Worm (Caenorhabditis elegans) whole organism, late embryonic: ENCODE measurements around the gene F08D12.3.
A peak's percentile ranks its signal among the peaks of the same experiment; 100 is the strongest.

Experiments used
- K09A11.1 ChIP-seq: sonication (generic microtip); optimal IDR thresholded peaks from 2 replicates; lab custom pipeline; 2017; ENCODE audit warnings: antibody characterized with exemption, mild to moderate bottlenecking, missing genetic modification characterization, missing compliant biosample characterization; ENCODE audit not compliant: insufficient read depth
- ahr-1 ChIP-seq: sonication (generic microtip); optimal IDR thresholded peaks from 2 replicates; lab custom pipeline; 2016; ENCODE audit warnings: missing genetic modification characterization, missing compliant biosample characterization
- ama-1 ChIP-seq: fragments of 150-350 bp; optimal IDR thresholded peaks from 2 replicates; lab custom pipeline; 2014
- ceh-22 ChIP-seq: sonication (generic microtip); optimal IDR thresholded peaks from 2 replicates; lab custom pipeline; 2017; ENCODE audit warnings: missing biosample characterization, missing genetic modification characterization
- ceh-31 ChIP-seq: sonication (generic microtip); optimal IDR thresholded peaks from 2 replicates; lab custom pipeline; 2016; ENCODE audit warnings: missing genetic modification characterization, missing compliant biosample characterization
- ceh-45 ChIP-seq: fragments of 200-800 bp; sonication (Bioruptor generic); IDR thresholded peaks from 2 replicates; pipeline ENCODE4 v1.3.6; 2022; ENCODE audit warnings: missing genetic modification reagents, missing genetic modification characterization, missing compliant biosample characterization
- ceh-48 ChIP-seq: sonication (generic microtip); optimal IDR thresholded peaks from 2 replicates; lab custom pipeline; 2016; ENCODE audit warnings: missing genetic modification characterization, inconsistent platforms, missing compliant biosample characterization
- ceh-9 ChIP-seq: sonication (generic microtip); optimal IDR thresholded peaks from 2 replicates; lab custom pipeline; 2016; ENCODE audit warnings: mild to moderate bottlenecking, missing genetic modification characterization, inconsistent platforms, missing compliant biosample characterization
- dmd-4 ChIP-seq: sonication (generic microtip); optimal IDR thresholded peaks from 2 replicates; lab custom pipeline; 2016; ENCODE audit warnings: borderline replicate concordance, missing genetic modification characterization, missing compliant biosample characterization
- elt-2 ChIP-seq: sonication (generic microtip); optimal IDR thresholded peaks from 2 replicates; lab custom pipeline; 2016; ENCODE audit warnings: missing genetic modification reagents, missing genetic modification characterization, missing compliant biosample characterization
- ets-4 ChIP-seq: sonication (generic microtip); optimal IDR thresholded peaks from 2 replicates; lab custom pipeline; 2016; ENCODE audit warnings: missing genetic modification characterization, missing compliant biosample characterization
- eyg-1 ChIP-seq: sonication (generic microtip); optimal IDR thresholded peaks from 2 replicates; lab custom pipeline; 2016; ENCODE audit warnings: missing genotype, missing genetic modification characterization, missing compliant biosample characterization
- fkh-10 ChIP-seq: fragments of 150-350 bp; optimal IDR thresholded peaks from 2 replicates; lab custom pipeline; 2014; ENCODE audit warnings: missing biosample characterization, missing genetic modification reagents, missing genetic modification characterization
- hlh-13 ChIP-seq: fragments of 200-800 bp; sonication (Bioruptor generic); optimal IDR thresholded peaks from 2 replicates; lab custom pipeline; 2018; ENCODE audit warnings: mild to moderate bottlenecking, missing genetic modification characterization, missing compliant biosample characterization
- hlh-15 ChIP-seq: sonication (generic microtip); optimal IDR thresholded peaks from 2 replicates; lab custom pipeline; 2016; ENCODE audit warnings: missing genetic modification characterization, missing compliant biosample characterization
- hlh-30 ChIP-seq: sonication (generic microtip); optimal IDR thresholded peaks from 2 replicates; lab custom pipeline; 2017; ENCODE audit warnings: antibody characterized with exemption, missing genetic modification characterization, missing compliant biosample characterization; ENCODE audit not compliant: insufficient read depth
- hlh-6 ChIP-seq: sonication (generic microtip); optimal IDR thresholded peaks from 2 replicates; lab custom pipeline; 2016; ENCODE audit warnings: missing genotype, missing genetic modification characterization, missing compliant biosample characterization
- hlh-8 ChIP-seq: sonication (generic microtip); optimal IDR thresholded peaks from 2 replicates; lab custom pipeline; 2016; ENCODE audit warnings: missing genotype, missing genetic modification characterization, missing compliant biosample characterization
- nfya-1 ChIP-seq: sonication (generic microtip); optimal IDR thresholded peaks from 2 replicates; lab custom pipeline; 2017; ENCODE audit warnings: missing genetic modification characterization, mild to moderate bottlenecking, missing compliant biosample characterization, antibody characterized with exemption, moderate library complexity
- nhr-11 ChIP-seq: fragments of 150-350 bp; optimal IDR thresholded peaks from 2 replicates; lab custom pipeline; 2014; ENCODE audit warnings: missing biosample characterization, missing genetic modification characterization
- pat-9 ChIP-seq: fragments of 200-800 bp; sonication (Bioruptor generic); optimal IDR thresholded peaks from 2 replicates; lab custom pipeline; 2018; ENCODE audit warnings: mild to moderate bottlenecking, missing genetic modification characterization, moderate library complexity, missing compliant biosample characterization
- pax-1 ChIP-seq: fragments of 150-350 bp; optimal IDR thresholded peaks from 2 replicates; lab custom pipeline; 2014; ENCODE audit warnings: missing biosample characterization, missing genetic modification characterization
- pha-2 ChIP-seq: sonication (generic microtip); optimal IDR thresholded peaks from 2 replicates; lab custom pipeline; 2017; ENCODE audit warnings: mild to moderate bottlenecking, missing genetic modification characterization, missing compliant biosample characterization
- pha-4 ChIP-seq: fragments of 150-350 bp; optimal IDR thresholded peaks from 2 replicates; lab custom pipeline; 2018; ENCODE audit warnings: missing biosample characterization, missing genetic modification reagents, missing genetic modification characterization
- ref-2 ChIP-seq: sonication (generic microtip); optimal IDR thresholded peaks from 2 replicates; lab custom pipeline; 2016; ENCODE audit warnings: missing genetic modification characterization, missing compliant biosample characterization
- sox-2 ChIP-seq: fragments of 200-800 bp; sonication (Bioruptor generic); IDR thresholded peaks from 2 replicates; pipeline ENCODE4 v1.3.6; 2022; ENCODE audit warnings: missing genetic modification reagents, missing genetic modification characterization, missing compliant biosample characterization
- sox-4 ChIP-seq: sonication (generic microtip); optimal IDR thresholded peaks from 2 replicates; lab custom pipeline; 2017; ENCODE audit warnings: mild to moderate bottlenecking, missing genetic modification characterization, inconsistent platforms, missing compliant biosample characterization
- syd-9 ChIP-seq: sonication (generic microtip); optimal IDR thresholded peaks from 2 replicates; lab custom pipeline; 2016; ENCODE audit warnings: mild to moderate bottlenecking, missing genetic modification characterization, moderate library complexity, missing compliant biosample characterization
- tbx-2 ChIP-seq: sonication (generic microtip); optimal IDR thresholded peaks from 2 replicates; lab custom pipeline; 2016; ENCODE audit warnings: missing genetic modification characterization, missing compliant biosample characterization
- tbx-7 ChIP-seq: sonication (generic microtip); optimal IDR thresholded peaks from 2 replicates; lab custom pipeline; 2016; ENCODE audit warnings: missing genotype, missing genetic modification characterization, missing compliant biosample characterization
- ttx-3 ChIP-seq: sonication (generic microtip); optimal IDR thresholded peaks from 2 replicates; lab custom pipeline; 2016; ENCODE audit warnings: missing genetic modification reagents, missing genetic modification characterization, missing compliant biosample characterization
- unc-3 ChIP-seq, 2 experiments: fragments of 200-800 bp in 1 of 2; sonication (Bioruptor generic) in 1 of 2; sonication (generic microtip) in 1 of 2; conservative IDR thresholded peaks in 1 of 2; optimal IDR thresholded peaks in 1 of 2; 2 replicates each; pipeline versions ENCODE4 v1.3.6 to Lab custom; 2016 to 2022; ENCODE audit warnings: missing compliant biosample characterization in 2 of 2, missing genetic modification characterization in 2 of 2, missing genetic modification reagents in 1 of 2
- unc-55 ChIP-seq: sonication (generic microtip); optimal IDR thresholded peaks from 2 replicates; lab custom pipeline; 2017; ENCODE audit warnings: missing biosample characterization, missing genetic modification reagents, missing genetic modification characterization
- zip-5 ChIP-seq: sonication (generic microtip); optimal IDR thresholded peaks from 2 replicates; lab custom pipeline; 2016; ENCODE audit warnings: missing genetic modification characterization, missing compliant biosample characterization
- ztf-16 ChIP-seq: sonication (generic microtip); optimal IDR thresholded peaks from 2 replicates; lab custom pipeline; 2017; ENCODE audit warnings: missing genetic modification characterization, missing compliant biosample characterization

F08D12.3 gene

ce11 chrII:2736156-2736728 is 43.1 kb upstream of the F08D12.3 start, which contains the start of gene T05A8.8:
Gene T05A8.8 (plus strand): TSS chrII:2736678.
- no peak for TF ChIP-seq ahr-1 (tag; lab: Kevin White, UChicago)
- no peak for TF ChIP-seq elt-2 (tag; lab: Kevin White, UChicago)
- no peak for TF ChIP-seq ceh-22 (tag; lab: Kevin White, UChicago)
- TF ChIP-seq ttx-3, result no peak

ce11 chrII:2736938-2737337 is 42.4 kb upstream of the F08D12.3 start:
- TF ChIP-seq elt-2 (tag; lab: Kevin White, UChicago) (no peak), sox-2 (GFP tag; lab: Robert Waterston, UW) (no peak), ceh-22 (tag; lab: Kevin White, UChicago) (no peak), K09A11.1 (tag; lab: Kevin White, UChicago) (no peak), nfya-1 (no peak), dmd-4 (tag; lab: Kevin White, UChicago) (peak; percentile 9), hlh-6 (tag; lab: Kevin White, UChicago) (peak; percentile 37), nhr-11 (tag; lab: Kevin White, UChicago) (no peak), hlh-15 (tag; lab: Kevin White, UChicago) (no peak), syd-9 (no peak), zip-5 (tag; lab: Kevin White, UChicago) (no peak), unc-3 (GFP tag; conservative IDR thresholded peaks at IDR 0.05; lab: Robert Waterston, UW) (no peak), unc-3 (tag; optimal IDR thresholded peaks at IDR 0.05; lab: Kevin White, UChicago) (no peak), ref-2 (tag; lab: Kevin White, UChicago) (peak; percentile 4), pha-4 (tag; lab: Kevin White, UChicago) (no peak), ceh-31 (no peak), fkh-10 (GFP tag; lab: Kevin White, UChicago) (no peak), pax-1 (no peak), ceh-45 (GFP tag; lab: Robert Waterston, UW) (no peak)

ce11 chrII:2739619-2740018 is 39.7 kb upstream of the F08D12.3 start, which contains the start of gene T05A8.6:
Gene T05A8.6 (minus strand): TSS chrII:2739719.
- TF ChIP-seq eyg-1 (tag; lab: Kevin White, UChicago) (no peak), pha-2 (tag; lab: Kevin White, UChicago) (no peak), sox-4 (tag; lab: Kevin White, UChicago) (no peak), tbx-7 (tag; lab: Kevin White, UChicago) (no peak), hlh-13 (no peak), ztf-16 (tag; lab: Kevin White, UChicago) (no peak), ama-1 (lab: Kevin White, UChicago) (no peak), ahr-1 (tag; lab: Kevin White, UChicago) (no peak)

- TF ChIP-seq ceh-48 (tag; lab: Kevin White, UChicago) (no peak), nfya-1 (no peak), hlh-6 (tag; lab: Kevin White, UChicago) (no peak), ceh-9 (tag; lab: Kevin White, UChicago) (no peak), hlh-8 (tag; lab: Kevin White, UChicago) (no peak), tbx-2 (no peak), pat-9 (no peak), unc-55 (GFP tag; lab: Kevin White, UChicago) (no peak), unc-3 (GFP tag; conservative IDR thresholded peaks at IDR 0.05; lab: Robert Waterston, UW) (no peak), unc-3 (tag; optimal IDR thresholded peaks at IDR 0.05; lab: Kevin White, UChicago) (no peak), elt-2 (tag; lab: Kevin White, UChicago) (no peak), ttx-3 (no peak), hlh-13 (no peak), hlh-30 (no peak), ets-4 (tag; lab: Kevin White, UChicago) (no peak), syd-9 (no peak)
- TF ChIP-seq, all 69 proteins: peak for 0
Measured at ce11 chrII:2741405-2741804, 37.9 kb upstream of the F08D12.3 start.
